Worm (Caenorhabditis elegans) whole organism, mixed stage, embryonic: ENCODE results near the gene gbb-2.

ENCODE experiments used
- ces-1 ChIP-seq: fragments of 150-350 bp; optimal IDR thresholded peaks from 2 replicates; lab custom pipeline; 2014; ENCODE audit warnings: missing biosample characterization, missing genetic modification reagents, missing genetic modification characterization
- hlh-1 ChIP-seq: fragments of 150-350 bp; optimal IDR thresholded peaks from 2 replicates; lab custom pipeline; 2014; ENCODE audit warnings: missing biosample characterization, missing genetic modification reagents, missing genetic modification characterization
- lin-13 ChIP-seq: fragments of 150-350 bp; optimal IDR thresholded peaks from 2 replicates; lab custom pipeline; 2014; ENCODE audit warnings: missing biosample characterization, missing genetic modification characterization
- mab-5 ChIP-seq: fragments of 150-350 bp; optimal IDR thresholded peaks from 2 replicates; lab custom pipeline; 2014; ENCODE audit warnings: missing biosample characterization, missing genetic modification characterization
- nhr-237 ChIP-seq: fragments of 150-350 bp; optimal IDR thresholded peaks from 2 replicates; lab custom pipeline; 2014; ENCODE audit warnings: missing biosample characterization, missing genetic modification characterization
- nhr-28 ChIP-seq: fragments of 150-350 bp; optimal IDR thresholded peaks from 2 replicates; lab custom pipeline; 2014; ENCODE audit warnings: missing biosample characterization, missing genetic modification characterization
- pha-4 ChIP-seq: fragments of 150-350 bp; optimal IDR thresholded peaks from 2 replicates; lab custom pipeline; 2018; ENCODE audit warnings: missing biosample characterization, missing genetic modification reagents, missing genetic modification characterization
- sptf-1 ChIP-seq: sonication (generic microtip); optimal IDR thresholded peaks from 2 replicates; lab custom pipeline; 2017; ENCODE audit warnings: mild to moderate bottlenecking, missing genetic modification characterization, moderate library complexity, missing compliant biosample characterization
- tbx-8 ChIP-seq: fragments of 200-800 bp; sonication (Bioruptor generic); optimal IDR thresholded peaks from 2 replicates; lab custom pipeline; 2018; ENCODE audit warnings: mild to moderate bottlenecking, missing genetic modification characterization, moderate library complexity, missing compliant biosample characterization

DNA sequence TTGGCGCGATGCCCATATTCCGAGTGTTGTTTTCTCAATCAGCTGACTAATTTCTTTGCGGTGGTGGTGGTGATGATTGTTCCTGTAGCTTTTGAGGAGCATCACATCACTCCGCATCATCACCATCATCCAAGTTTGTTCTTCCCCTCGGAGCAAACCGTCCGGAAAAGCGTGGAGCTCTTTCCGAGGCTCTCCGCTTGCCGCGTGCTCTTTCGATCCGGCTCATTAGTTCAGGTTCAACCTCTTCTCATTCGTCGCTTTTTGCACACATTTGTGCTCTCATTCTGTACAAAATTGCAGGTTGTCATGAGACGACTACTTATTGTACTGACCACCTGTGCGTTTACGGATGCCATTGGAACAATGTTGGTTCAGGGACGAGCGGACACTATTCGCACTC is 41.4 kb downstream of the gbb-2 start, which contains the start of gene M01H9.5:
- TF ChIP-seq nhr-237 (tag; lab: Kevin White, UChicago): no peak
- no peak for TF ChIP-seq sptf-1 (tag; lab: Kevin White, UChicago)
- TF ChIP-seq ces-1: no peak
- TF ChIP-seq nhr-28 (tag; lab: Kevin White, UChicago): no peak
- no peak for TF ChIP-seq tbx-8
- TF ChIP-seq hlh-1 (tag; lab: Kevin White, UChicago): no peak
- no peak for TF ChIP-seq lin-13 (tag; lab: Kevin White, UChicago)
- no peak for TF ChIP-seq mab-5 (tag; lab: Kevin White, UChicago)
- no peak for TF ChIP-seq pha-4 (tag; lab: Kevin White, UChicago)
